Worm (Caenorhabditis elegans): ENCODE results near the gene frpr-8.

frpr-8 gene

DNA sequence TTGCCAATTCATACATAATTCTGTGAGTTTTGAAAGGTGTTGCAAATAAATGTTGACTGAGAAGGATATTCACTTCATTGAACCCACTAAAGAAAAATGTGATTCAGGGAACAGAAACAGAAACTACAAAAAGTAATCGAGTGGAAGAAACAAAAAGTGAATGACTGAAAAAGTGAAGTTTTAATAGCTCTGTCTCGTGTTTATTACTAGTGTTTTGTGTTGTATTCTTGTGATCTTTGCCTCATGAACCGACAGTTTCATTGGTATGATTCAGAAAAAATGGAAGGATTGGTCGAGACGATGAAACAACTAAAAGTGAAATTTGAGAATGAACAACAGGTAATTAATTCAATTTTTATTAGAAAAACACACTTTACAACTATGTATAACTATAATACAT, 19.7 kb upstream of the frpr-8 start:
- TF ChIP-seq ceh-90 (tag; optimal IDR thresholded peaks at IDR 0.05) (no peak), ztf-4 (tag; optimal IDR thresholded peaks at IDR 0.05) (no peak), ama-1 (optimal IDR thresholded peaks at IDR 0.05) (no peak), snpc-4 (tag; optimal IDR thresholded peaks at IDR 0.05) (no peak), ceh-88 (GFP tag; IDR thresholded peaks at IDR 0.05) (no peak), ets-5 (GFP tag; IDR thresholded peaks at IDR 0.05) (no peak), elt-2 (tag; optimal IDR thresholded peaks at IDR 0.05) (no peak), snu-23 (GFP tag; optimal IDR thresholded peaks at IDR 0.05) (no peak), fos-1 (tag; optimal IDR thresholded peaks at IDR 0.05) (no peak), zag-1 (tag; optimal IDR thresholded peaks at IDR 0.05) (no peak), dpl-1 (GFP tag; optimal IDR thresholded peaks at IDR 0.05) (no peak), blmp-1 (tag; optimal IDR thresholded peaks at IDR 0.05) (peak; percentile 7), pqm-1 (tag; optimal IDR thresholded peaks at IDR 0.05) (no peak), mdl-1 (tag; optimal IDR thresholded peaks at IDR 0.05) (no peak), nhr-19 (GFP tag; conservative IDR thresholded peaks at IDR 0.05) (no peak), fkh-8 (tag; optimal IDR thresholded peaks at IDR 0.05) (no peak), nhr-85 (tag) (peak; percentile 8), isw-1 (GFP tag; IDR thresholded peaks at IDR 0.05) (no peak), hlh-4 (tag; optimal IDR thresholded peaks at IDR 0.05) (no peak), lin-14 (GFP tag; optimal IDR thresholded peaks at IDR 0.05) (peak; percentile 28), sup-37 (GFP tag; optimal IDR thresholded peaks at IDR 0.05) (no peak)

DNA sequence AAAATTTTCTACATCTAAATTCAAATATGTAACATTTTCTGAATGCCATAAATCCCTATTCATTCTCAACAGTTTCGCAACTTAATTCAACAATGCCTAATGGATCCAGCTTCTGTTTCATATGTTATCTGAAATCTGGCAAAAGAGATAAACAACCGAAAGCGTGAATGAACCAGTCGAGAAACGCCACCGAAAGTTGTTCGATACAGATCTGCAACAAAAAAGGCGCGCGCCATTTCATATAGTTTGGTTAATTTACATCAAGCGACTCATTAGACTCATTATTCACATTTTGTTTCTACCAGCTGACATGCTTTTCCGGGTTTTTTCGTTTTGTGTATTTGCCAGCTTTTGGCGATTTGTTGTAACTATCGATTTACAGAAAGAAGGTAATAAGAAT, 16.0 kb upstream of the frpr-8 start, which contains the start of gene K09E2.1:
Gene K09E2.1, plus strand, starts transcription at position 301 of the 400 bp plus-strand sequence.
- TF ChIP-seq fkh-8 (tag; optimal IDR thresholded peaks at IDR 0.05) (no peak), elt-2 (tag; optimal IDR thresholded peaks at IDR 0.05) (no peak), fos-1 (tag; optimal IDR thresholded peaks at IDR 0.05) (no peak), blmp-1 (tag; optimal IDR thresholded peaks at IDR 0.05) (no peak), ceh-63 (GFP tag; optimal IDR thresholded peaks at IDR 0.05) (no peak), unc-86 (tag; optimal IDR thresholded peaks at IDR 0.05) (no peak), alr-1 (tag; optimal IDR thresholded peaks at IDR 0.05; ENCODE audit: borderline replicate concordance) (no peak), F16B12.6 (tag; optimal IDR thresholded peaks at IDR 0.05) (no peak), zip-4 (GFP tag; optimal IDR thresholded peaks at IDR 0.05) (no peak), nhr-77 (tag; optimal IDR thresholded peaks at IDR 0.05) (no peak), sup-37 (GFP tag; optimal IDR thresholded peaks at IDR 0.05) (no peak), nhr-84 (tag; optimal IDR thresholded peaks at IDR 0.05) (no peak), nhr-20 (tag; optimal IDR thresholded peaks at IDR 0.05) (no peak), ets-5 (GFP tag; IDR thresholded peaks at IDR 0.05) (no peak), Y116A8C.19 (tag; optimal IDR thresholded peaks at IDR 0.05; ENCODE audit: borderline replicate concordance) (no peak), lsy-2 (tag; optimal IDR thresholded peaks at IDR 0.05) (no peak), lin-14 (GFP tag; optimal IDR thresholded peaks at IDR 0.05) (no peak)

DNA sequence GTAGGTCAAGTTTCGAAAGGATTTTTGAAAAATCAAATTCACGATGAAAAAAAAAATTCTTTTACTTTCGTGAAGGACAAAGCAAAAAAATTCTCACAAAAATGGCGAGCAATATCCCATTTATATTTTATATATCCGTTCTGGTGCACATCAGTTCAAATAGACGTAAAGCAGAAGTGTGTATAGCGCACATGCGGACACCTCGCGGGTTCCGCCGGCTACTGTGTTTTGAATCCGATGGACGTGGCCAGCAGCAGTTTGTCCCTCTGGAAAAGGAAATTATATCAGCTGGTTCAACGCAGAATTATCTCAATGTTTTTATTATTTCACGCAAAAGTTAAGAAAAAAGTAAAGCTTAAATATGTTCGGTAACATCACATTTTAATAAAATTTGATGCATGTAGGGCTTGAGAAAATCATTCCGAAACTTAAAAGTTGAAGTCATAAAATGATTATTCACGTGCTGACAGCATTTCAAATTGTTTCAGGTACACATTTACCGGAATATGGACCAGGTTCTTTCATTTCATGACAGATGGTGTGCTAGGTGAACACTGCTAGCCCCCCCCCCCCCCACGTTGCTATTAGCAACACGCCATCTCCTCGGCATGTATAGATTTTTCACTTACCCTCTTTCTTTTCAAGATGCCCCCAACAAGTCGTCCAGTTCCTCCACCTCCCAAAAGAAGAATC, 6.2 kb downstream of the frpr-8 start, which contains the start of gene jbts-14:
Gene jbts-14, plus strand, starts transcription at position 643 of the 693 bp plus-strand sequence.
- TF ChIP-seq swsn-7 (tag; optimal IDR thresholded peaks at IDR 0.05): no peak
- peak; percentile 76 for TF ChIP-seq snpc-4 (tag; optimal IDR thresholded peaks at IDR 0.05)
- TF ChIP-seq egl-27 (tag; optimal IDR thresholded peaks at IDR 0.05): no peak

DNA sequence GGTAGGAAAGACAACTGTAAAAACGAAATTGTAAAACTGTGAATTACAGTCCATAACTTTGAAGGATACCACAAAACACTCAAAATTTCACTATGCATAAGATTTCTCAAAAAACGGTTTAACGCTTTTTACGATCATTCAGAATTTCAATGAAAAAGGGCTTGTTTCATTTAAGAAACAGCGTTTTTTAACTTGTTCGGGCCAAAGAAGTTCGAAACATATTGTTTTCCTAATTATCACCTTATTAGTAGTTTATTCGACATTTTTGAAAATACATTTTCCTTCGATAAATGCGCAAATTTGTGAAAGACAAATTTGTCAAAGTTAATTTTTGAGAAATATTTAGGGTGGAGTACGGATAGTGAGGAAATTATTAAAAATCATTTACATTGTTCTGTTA, 7.2 kb downstream of the frpr-8 start:
- no peak for TF ChIP-seq lin-13 (GFP tag; optimal IDR thresholded peaks at IDR 0.05)
- TF ChIP-seq lin-15B (tag; optimal IDR thresholded peaks at IDR 0.05): no peak
- no peak for TF ChIP-seq xbp-1 (tag; optimal IDR thresholded peaks at IDR 0.05)
- no peak for TF ChIP-seq pax-3 (tag; optimal IDR thresholded peaks at IDR 0.05)
- no peak for TF ChIP-seq nhr-20 (tag; optimal IDR thresholded peaks at IDR 0.05)
- no peak for TF ChIP-seq sup-37 (GFP tag; optimal IDR thresholded peaks at IDR 0.05)
- TF ChIP-seq aha-1 (tag; optimal IDR thresholded peaks at IDR 0.05): no peak
- TF ChIP-seq irx-1 (tag; optimal IDR thresholded peaks at IDR 0.05): no peak
- no peak for TF ChIP-seq ceh-88 (GFP tag; IDR thresholded peaks at IDR 0.05)
- no peak for TF ChIP-seq lir-3 (tag; optimal IDR thresholded peaks at IDR 0.05; ENCODE audit: poor library complexity)
- no peak for TF ChIP-seq mab-9 (GFP tag; IDR thresholded peaks at IDR 0.05)
- TF ChIP-seq C16A3.4 (tag; optimal IDR thresholded peaks at IDR 0.05): no peak
- no peak for TF ChIP-seq tbx-2 (tag; optimal IDR thresholded peaks at IDR 0.05)
- no peak for TF ChIP-seq unc-30 (tag; optimal IDR thresholded peaks at IDR 0.05)
- TF ChIP-seq ztf-11 (tag; optimal IDR thresholded peaks at IDR 0.05): no peak
- no peak for TF ChIP-seq fos-1 (tag; optimal IDR thresholded peaks at IDR 0.05)
- TF ChIP-seq elt-2 (tag; optimal IDR thresholded peaks at IDR 0.05): no peak
